Worm (Caenorhabditis elegans) whole organism, midembryonic: ENCODE results near the gene pqn-27.

Experiments used
- cog-1 ChIP-seq: sonication (generic microtip); optimal IDR thresholded peaks from 2 replicates; lab custom pipeline; 2016; ENCODE audit warnings: missing genetic modification characterization, missing compliant biosample characterization
- flt-1 ChIP-seq: fragments of 200-800 bp; sonication (Bioruptor generic); IDR thresholded peaks from 2 replicates; pipeline ENCODE4 v1.3.6; 2022; ENCODE audit warnings: missing genetic modification characterization, missing compliant biosample characterization
- tab-1 ChIP-seq: fragments of 200-800 bp; sonication (Bioruptor generic); IDR thresholded peaks from 2 replicates; pipeline ENCODE4 v1.3.6; 2022; ENCODE audit warnings: missing genetic modification characterization, missing compliant biosample characterization
- ztf-23 ChIP-seq: fragments of 200-800 bp; sonication (Bioruptor generic); IDR thresholded peaks from 2 replicates; pipeline ENCODE4 v1.3.6; 2022; ENCODE audit warnings: missing genetic modification reagents, missing genetic modification characterization, missing compliant biosample characterization

ce11 chrII:13492948-13493347, 32.5 kb upstream of the pqn-27 start, which contains the start of gene F45H10.2:
- TF ChIP-seq tab-1 (GFP tag; lab: Robert Waterston, UW) (no peak), flt-1 (GFP tag; lab: Robert Waterston, UW) (no peak), cog-1 (tag; lab: Kevin White, UChicago) (no peak), ztf-23 (GFP tag; lab: Robert Waterston, UW) (no peak)
